Worm (Caenorhabditis elegans) whole organism, young adult: Measurements from ENCODE around the gene tbc-20.
A peak's percentile ranks its signal among the peaks of the same experiment; 100 is the strongest.

Experiments
- C06A6.2 ChIP-seq: fragments of 200-800 bp; sonication (Bioruptor generic); conservative IDR thresholded peaks from 2 replicates; pipeline ENCODE4 v1.3.6; 2022; ENCODE audit warnings: missing genetic modification characterization, missing compliant biosample characterization
- D2030.7 ChIP-seq: fragments of 200-800 bp; sonication (Bioruptor generic); IDR thresholded peaks from 2 replicates; pipeline ENCODE4 v1.3.6; 2022; ENCODE audit warnings: missing genetic modification reagents, missing genetic modification characterization, missing compliant biosample characterization
- F33H1.4 ChIP-seq: fragments of 200-800 bp; sonication (Bioruptor generic); IDR thresholded peaks from 2 replicates; pipeline ENCODE4 v1.3.6; 2022; ENCODE audit warnings: missing genetic modification reagents, missing genetic modification characterization, missing compliant biosample characterization
- F37B4.10 ChIP-seq: fragments of 200-800 bp; sonication (Bioruptor generic); IDR thresholded peaks from 2 replicates; pipeline ENCODE4 v1.3.6; 2022; ENCODE audit warnings: missing genetic modification characterization, missing compliant biosample characterization
- F39B2.1 ChIP-seq: fragments of 200-800 bp; sonication (Bioruptor generic); IDR thresholded peaks from 2 replicates; pipeline ENCODE4 v1.3.6; 2022; ENCODE audit warnings: missing genetic modification reagents, missing genetic modification characterization, missing compliant biosample characterization
- F49E8.2 ChIP-seq: sonication (generic microtip); optimal IDR thresholded peaks from 3 replicates; lab custom pipeline; 2017; ENCODE audit warnings: missing genetic modification characterization, mild to moderate bottlenecking, missing compliant biosample characterization, antibody characterized with exemption, moderate library complexity; ENCODE audit not compliant: insufficient read depth
- F52B5.7 ChIP-seq: sonication (generic microtip); optimal IDR thresholded peaks from 2 replicates; lab custom pipeline; 2016; ENCODE audit warnings: mild to moderate bottlenecking, missing genetic modification characterization, missing compliant biosample characterization
- K11D2.4 ChIP-seq: fragments of 200-800 bp; sonication (Bioruptor generic); IDR thresholded peaks from 2 replicates; pipeline ENCODE4 v1.3.6; 2022; ENCODE audit warnings: missing genetic modification reagents, missing genetic modification characterization, missing compliant biosample characterization
- K12H6.12 ChIP-seq: fragments of 200-800 bp; sonication (Bioruptor generic); optimal IDR thresholded peaks from 2 replicates; lab custom pipeline; 2018; ENCODE audit warnings: mild to moderate bottlenecking, missing genetic modification characterization, missing compliant biosample characterization
- T07F8.4 ChIP-seq: sonication (generic microtip); optimal IDR thresholded peaks from 2 replicates; lab custom pipeline; 2016; ENCODE audit warnings: mild to moderate bottlenecking, missing genetic modification characterization, moderate library complexity, missing compliant biosample characterization
- Y53F4B.3 ChIP-seq: fragments of 200-800 bp; sonication (Bioruptor generic); IDR thresholded peaks from 2 replicates; pipeline ENCODE4 v1.3.6; 2022; ENCODE audit warnings: missing genetic modification reagents, missing genetic modification characterization, missing compliant biosample characterization
- Y53G8AR.9 ChIP-seq: fragments of 200-800 bp; sonication (Bioruptor generic); conservative IDR thresholded peaks from 2 replicates; pipeline ENCODE4 v1.3.6; 2022; ENCODE audit warnings: missing genetic modification reagents, missing genetic modification characterization, missing compliant biosample characterization
- Y67H2A.10 ChIP-seq: fragments of 200-800 bp; sonication (Bioruptor generic); conservative IDR thresholded peaks from 2 replicates; pipeline ENCODE4 v1.3.6; 2022; ENCODE audit warnings: missing genetic modification reagents, missing genetic modification characterization, missing compliant biosample characterization
- atf-7 ChIP-seq: sonication (generic microtip); optimal IDR thresholded peaks from 2 replicates; lab custom pipeline; 2017; ENCODE audit warnings: mild to moderate bottlenecking, missing genetic modification characterization, missing compliant biosample characterization
- athp-1 ChIP-seq: sonication (generic microtip); optimal IDR thresholded peaks from 2 replicates; lab custom pipeline; 2017; ENCODE audit warnings: mild to moderate bottlenecking, missing genetic modification characterization, missing compliant biosample characterization
- attf-3 ChIP-seq: fragments of 200-800 bp; sonication (Bioruptor generic); conservative IDR thresholded peaks from 2 replicates; pipeline ENCODE4 v1.3.6; 2022; ENCODE audit warnings: missing genetic modification reagents, missing genetic modification characterization, missing compliant biosample characterization
- attf-6 ChIP-seq: fragments of 200-800 bp; sonication (Bioruptor generic); IDR thresholded peaks from 2 replicates; pipeline ENCODE4 v1.3.6; 2022; ENCODE audit warnings: missing genetic modification reagents, missing genetic modification characterization, missing compliant biosample characterization
- bed-1 ChIP-seq: fragments of 200-800 bp; sonication (Bioruptor generic); IDR thresholded peaks from 2 replicates; pipeline ENCODE4 v1.3.6; 2022; ENCODE audit warnings: missing genetic modification reagents, missing genetic modification characterization, missing compliant biosample characterization
- cebp-1 ChIP-seq, 2 experiments: fragments of 200-800 bp in 1 of 2; sonication (Bioruptor generic) in 1 of 2; sonication (generic microtip) in 1 of 2; IDR thresholded peaks in 1 of 2; optimal IDR thresholded peaks in 1 of 2; 2 replicates each; pipeline versions ENCODE4 v1.3.6 to Lab custom; 2017 to 2022; ENCODE audit warnings: missing compliant biosample characterization in 2 of 2, missing genetic modification characterization in 2 of 2, mild to moderate bottlenecking in 1 of 2, missing genetic modification reagents in 1 of 2, moderate library complexity in 1 of 2
- cebp-2 ChIP-seq: fragments of 200-800 bp; sonication (Bioruptor generic); IDR thresholded peaks from 2 replicates; pipeline ENCODE4 v1.3.6; 2022; ENCODE audit warnings: missing genetic modification characterization, missing compliant biosample characterization
- ceh-100 ChIP-seq: fragments of 200-800 bp; sonication (Bioruptor generic); IDR thresholded peaks from 2 replicates; pipeline ENCODE4 v1.3.6; 2022; ENCODE audit warnings: missing genetic modification reagents, missing genetic modification characterization, missing compliant biosample characterization
- ceh-27 ChIP-seq: fragments of 200-800 bp; sonication (Bioruptor generic); optimal IDR thresholded peaks from 2 replicates; lab custom pipeline; 2018; ENCODE audit warnings: mild to moderate bottlenecking, missing genetic modification characterization, moderate library complexity, missing compliant biosample characterization
- efl-1 ChIP-seq: fragments of 150-350 bp; optimal IDR thresholded peaks from 2 replicates; lab custom pipeline; 2014; ENCODE audit warnings: missing biosample characterization, missing genetic modification reagents, missing genetic modification characterization
- egl-18 ChIP-seq: fragments of 200-800 bp; sonication (Bioruptor generic); IDR thresholded peaks from 2 replicates; pipeline ENCODE4 v1.3.6; 2022; ENCODE audit warnings: missing genetic modification reagents, missing genetic modification characterization, missing compliant biosample characterization
- ets-4 ChIP-seq: fragments of 200-800 bp; sonication (Bioruptor generic); optimal IDR thresholded peaks from 2 replicates; lab custom pipeline; 2018; ENCODE audit warnings: mild to moderate bottlenecking, missing genetic modification characterization, missing compliant biosample characterization
- gei-17 ChIP-seq: fragments of 200-800 bp; sonication (Bioruptor generic); optimal IDR thresholded peaks from 2 replicates; lab custom pipeline; 2018; ENCODE audit warnings: mild to moderate bottlenecking, missing genetic modification characterization, missing compliant biosample characterization
- him-1 ChIP-seq: sonication (generic microtip); optimal IDR thresholded peaks from 2 replicates; lab custom pipeline; 2016; ENCODE audit warnings: missing genotype, missing genetic modification reagents, missing genetic modification characterization, missing compliant biosample characterization
- hmg-20 ChIP-seq: fragments of 200-800 bp; sonication (Bioruptor generic); IDR thresholded peaks from 2 replicates; pipeline ENCODE4 v1.3.6; 2022; ENCODE audit warnings: missing genetic modification reagents, missing genetic modification characterization, missing compliant biosample characterization
- let-607 ChIP-seq, 2 experiments: fragments of 200-800 bp in 1 of 2; sonication (Bioruptor generic) in 1 of 2; sonication (generic microtip) in 1 of 2; optimal IDR thresholded peaks; 2 replicates each; lab custom pipeline; 2016 to 2018; ENCODE audit warnings: mild to moderate bottlenecking in 2 of 2, missing compliant biosample characterization in 2 of 2, missing genetic modification characterization in 2 of 2, moderate library complexity in 2 of 2, missing genotype in 1 of 2
- madf-6 ChIP-seq: fragments of 200-800 bp; sonication (Bioruptor generic); IDR thresholded peaks from 2 replicates; pipeline ENCODE4 v1.3.6; 2022; ENCODE audit warnings: missing genetic modification reagents, missing genetic modification characterization, missing compliant biosample characterization
- mel-28 ChIP-seq: sonication (generic microtip); optimal IDR thresholded peaks from 2 replicates; lab custom pipeline; 2016; ENCODE audit warnings: borderline replicate concordance, mild to moderate bottlenecking, missing genetic modification characterization, missing compliant biosample characterization
- mes-4 ChIP-seq: sonication (generic microtip); optimal IDR thresholded peaks from 2 replicates; lab custom pipeline; 2016; ENCODE audit warnings: missing genotype, missing genetic modification characterization, missing compliant biosample characterization
- nhr-120 ChIP-seq: fragments of 200-800 bp; sonication (Bioruptor generic); IDR thresholded peaks from 2 replicates; pipeline ENCODE4 v1.3.6; 2022; ENCODE audit warnings: missing genetic modification characterization, missing compliant biosample characterization
- rec-8 ChIP-seq, 2 experiments: sonication (generic microtip); optimal IDR thresholded peaks; 2 replicates each; lab custom pipeline; 2016; ENCODE audit warnings: mild to moderate bottlenecking in 2 of 2, missing genetic modification characterization in 2 of 2, missing genetic modification reagents in 2 of 2, missing genotype in 2 of 2, missing biosample characterization in 1 of 2, missing compliant biosample characterization in 1 of 2, moderate library complexity in 1 of 2
- repo-1 ChIP-seq: sonication (generic microtip); optimal IDR thresholded peaks from 2 replicates; lab custom pipeline; 2017; ENCODE audit warnings: mild to moderate bottlenecking, missing genetic modification characterization, missing compliant biosample characterization
- snpc-1.3 ChIP-seq: sonication (generic microtip); optimal IDR thresholded peaks from 2 replicates; lab custom pipeline; 2017; ENCODE audit warnings: missing genetic modification characterization, mild to moderate bottlenecking, missing compliant biosample characterization, antibody characterized with exemption, moderate library complexity, missing genotype, missing genetic modification reagents; ENCODE audit not compliant: insufficient read depth
- snpc-4 ChIP-seq, 5 experiments: fragments of 150-350 bp in 1 of 5; sonication (generic microtip) in 4 of 5; optimal IDR thresholded peaks; 2 replicates each; lab custom pipeline; 2014 to 2018; ENCODE audit warnings: missing genetic modification characterization in 5 of 5, missing biosample characterization in 3 of 5, antibody characterized with exemption in 2 of 5, mild to moderate bottlenecking in 2 of 5, missing compliant biosample characterization in 2 of 5, missing genotype in 2 of 5, moderate library complexity in 2 of 5, missing genetic modification reagents in 1 of 5
- somi-1 ChIP-seq: fragments of 200-800 bp; sonication (Bioruptor generic); optimal IDR thresholded peaks from 2 replicates; lab custom pipeline; 2018; ENCODE audit warnings: mild to moderate bottlenecking, missing genetic modification characterization, missing compliant biosample characterization
- tbp1 ChIP-seq: fragments of 200-800 bp; sonication (Bioruptor generic); optimal IDR thresholded peaks from 2 replicates; lab custom pipeline; 2018; ENCODE audit warnings: mild to moderate bottlenecking, missing genetic modification characterization, missing compliant biosample characterization
- tlf-1 ChIP-seq: fragments of 200-800 bp; sonication (Bioruptor generic); optimal IDR thresholded peaks from 2 replicates; lab custom pipeline; 2018; ENCODE audit warnings: mild to moderate bottlenecking, missing genetic modification characterization, missing compliant biosample characterization
- zfh-2 ChIP-seq: fragments of 200-800 bp; sonication (Bioruptor generic); conservative IDR thresholded peaks from 2 replicates; pipeline ENCODE4 v1.3.6; 2022; ENCODE audit warnings: missing genetic modification reagents, missing genetic modification characterization, missing compliant biosample characterization
- ztf-18 ChIP-seq: sonication (generic microtip); optimal IDR thresholded peaks from 2 replicates; lab custom pipeline; 2016; ENCODE audit warnings: missing genotype, mild to moderate bottlenecking, missing genetic modification characterization, missing compliant biosample characterization
- ztf-25 ChIP-seq: fragments of 200-800 bp; sonication (Bioruptor generic); IDR thresholded peaks from 2 replicates; pipeline ENCODE4 v1.3.6; 2022; ENCODE audit warnings: missing genetic modification reagents, missing genetic modification characterization, missing compliant biosample characterization
- ztf-3 ChIP-seq: fragments of 200-800 bp; sonication (Bioruptor generic); optimal IDR thresholded peaks from 2 replicates; lab custom pipeline; 2018; ENCODE audit warnings: mild to moderate bottlenecking, missing genetic modification characterization, missing compliant biosample characterization

Gene tbc-20

DNA sequence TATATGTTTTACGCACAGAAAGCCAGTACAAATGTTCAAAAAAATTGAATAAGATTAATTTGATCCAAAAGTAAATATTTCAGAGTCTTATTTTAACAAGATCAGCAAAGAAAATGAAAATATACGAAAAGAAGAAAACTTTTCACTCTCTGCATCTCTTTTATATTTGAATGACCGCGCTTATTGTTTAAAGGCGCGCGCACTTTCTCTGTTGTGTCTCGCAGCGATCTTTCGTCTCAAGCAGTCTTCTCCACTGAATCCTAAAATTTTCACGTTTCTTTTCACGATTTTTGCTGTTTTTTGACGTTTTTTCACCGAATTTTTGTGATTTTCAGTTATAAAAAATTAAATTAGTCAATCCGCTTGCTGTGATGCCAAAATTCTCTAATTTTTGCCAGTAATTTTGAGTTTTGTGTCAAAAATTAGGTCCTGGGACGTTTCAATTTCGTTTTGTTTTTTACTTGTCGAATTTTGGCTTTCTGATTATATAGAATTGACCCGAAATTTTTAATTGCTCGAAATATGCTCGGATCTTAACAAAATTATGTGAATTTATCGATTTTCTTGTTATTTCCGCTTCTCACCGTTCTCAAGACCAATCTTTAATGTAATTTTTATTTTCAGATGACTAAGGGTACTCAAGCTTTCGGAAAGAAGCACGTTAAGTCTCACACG, 16.8 kb downstream of the tbc-20 start, which contains the start of gene W01D2.1 (continued):
- TF ChIP-seq tlf-1: no peak
- no peak for TF ChIP-seq C06A6.2 (GFP tag; lab: Robert Waterston, UW)
- no peak for TF ChIP-seq zfh-2 (GFP tag; lab: Robert Waterston, UW)
- no peak for TF ChIP-seq ceh-100
- no peak for TF ChIP-seq rec-8 (tag; optimal IDR thresholded peaks at IDR 0.05; lab: Kevin White, UChicago)
- peak; percentile 19 for TF ChIP-seq F49E8.2 (tag; lab: Kevin White, UChicago)
- TF ChIP-seq K11D2.4 (GFP tag; lab: Robert Waterston, UW): no peak
- TF ChIP-seq K12H6.12 (tag; lab: Kevin White, UChicago): no peak
- no peak for TF ChIP-seq F37B4.10 (GFP tag; lab: Robert Waterston, UW)
- no peak for TF ChIP-seq him-1
- peak; percentile 68 for TF ChIP-seq madf-6
- TF ChIP-seq hmg-20 (GFP tag; lab: Robert Waterston, UW): no peak
- no peak for TF ChIP-seq mel-28
- TF ChIP-seq Y67H2A.10 (GFP tag; lab: Robert Waterston, UW): no peak
- no peak for TF ChIP-seq ztf-25 (GFP tag; lab: Robert Waterston, UW)
- peak; percentile 58 for TF ChIP-seq snpc-1.3
- TF ChIP-seq attf-3 (GFP tag; lab: Robert Waterston, UW): no peak
- no peak for TF ChIP-seq ets-4 (GFP tag; lab: Kevin White, UChicago)
- peak; percentile 90 for TF ChIP-seq F33H1.4 (GFP tag; lab: Robert Waterston, UW)
- TF ChIP-seq athp-1: no peak
- TF ChIP-seq attf-6: no peak
- TF ChIP-seq snpc-4 (GFP tag; optimal IDR thresholded peaks at IDR 0.05; lab: Kevin White, UChicago): no peak
- peak in 3 of 4 experiments; percentile 28 to 60 (median 50) for TF ChIP-seq snpc-4 (tag; optimal IDR thresholded peaks at IDR 0.05; lab: Kevin White, UChicago)
- TF ChIP-seq cebp-1 (GFP tag; IDR thresholded peaks at IDR 0.05; lab: Robert Waterston, UW): no peak
- peak; percentile 27 for TF ChIP-seq cebp-1 (tag; optimal IDR thresholded peaks at IDR 0.05; lab: Kevin White, UChicago)
- no peak for TF ChIP-seq nhr-120 (GFP tag; lab: Robert Waterston, UW)
- TF ChIP-seq egl-18 (GFP tag; lab: Robert Waterston, UW): no peak
- TF ChIP-seq mes-4 (tag; lab: Kevin White, UChicago): no peak
- TF ChIP-seq ztf-3 (GFP tag; lab: Kevin White, UChicago): no peak
- TF ChIP-seq tbp1 (GFP tag; lab: Kevin White, UChicago): no peak
- no peak for TF ChIP-seq ceh-27 (GFP tag; lab: Kevin White, UChicago)
- no peak for TF ChIP-seq gei-17
- no peak for TF ChIP-seq T07F8.4
- no peak for TF ChIP-seq repo-1 (tag; lab: Kevin White, UChicago)
- no peak for TF ChIP-seq atf-7 (tag; lab: Kevin White, UChicago)
- no peak for TF ChIP-seq Y53F4B.3 (GFP tag; lab: Robert Waterston, UW)
- peak; percentile 65; the same call in 1 of the 2 replicates for TF ChIP-seq D2030.7 (GFP tag; lab: Robert Waterston, UW)
- TF ChIP-seq Y53G8AR.9: no peak
- TF ChIP-seq F52B5.7: no peak
- no peak for TF ChIP-seq cebp-2 (GFP tag; lab: Robert Waterston, UW)
- no peak for TF ChIP-seq bed-1
- no peak for TF ChIP-seq ztf-18
- no peak for TF ChIP-seq somi-1
- TF ChIP-seq let-607 (tag; optimal IDR thresholded peaks at IDR 0.05; lab: Kevin White, UChicago): no peak
- peak; percentile 67 for TF ChIP-seq efl-1
- TF ChIP-seq F39B2.1: no peak
